Worm (Caenorhabditis elegans) whole organism, L3 larva: Measurements from ENCODE around the gene usp-14.

Experiments used
- ama-1 ChIP-seq: fragments of 150-350 bp; optimal IDR thresholded peaks from 2 replicates; lab custom pipeline; 2018
- ceh-82 ChIP-seq: fragments of 150-350 bp; optimal IDR thresholded peaks from 2 replicates; lab custom pipeline; 2014; ENCODE audit warnings: missing biosample characterization, missing genetic modification characterization
- ceh-9 ChIP-seq: sonication (generic microtip); optimal IDR thresholded peaks from 2 replicates; lab custom pipeline; 2018; ENCODE audit warnings: missing biosample characterization, missing genetic modification characterization
- egl-27 ChIP-seq: sonication (generic microtip); optimal IDR thresholded peaks from 4 replicates; lab custom pipeline; 2017; ENCODE audit warnings: missing biosample characterization, missing genetic modification reagents, missing genetic modification characterization
- pha-4 ChIP-seq: fragments of 150-350 bp; optimal IDR thresholded peaks from 2 replicates; lab custom pipeline; 2014; ENCODE audit warnings: missing biosample characterization, missing genetic modification reagents, missing genetic modification characterization
- pqm-1 ChIP-seq: fragments of 150-350 bp; optimal IDR thresholded peaks from 2 replicates; lab custom pipeline; 2017; ENCODE audit warnings: missing biosample characterization, missing genetic modification characterization, inconsistent platforms
- tbx-2 ChIP-seq: sonication (generic microtip); optimal IDR thresholded peaks from 2 replicates; lab custom pipeline; 2016; ENCODE audit warnings: mild to moderate bottlenecking, missing genetic modification characterization, missing compliant biosample characterization

- TF ChIP-seq tbx-2 (tag; lab: Kevin White, UChicago) (no peak), ama-1 (lab: Kevin White, UChicago) (no peak), pqm-1 (no peak), ceh-9 (tag; lab: Kevin White, UChicago) (no peak), egl-27 (no peak), pha-4 (no peak), ceh-82 (no peak)
Observed at ce11 chrII:14437116-14437515, 51.4 kb downstream of the usp-14 start.
